Worm (Caenorhabditis elegans) whole organism, L4/young adult: ENCODE data around the gene ZC239.13.

Source experiments
- dao-5 ChIP-seq: sonication (generic microtip); optimal IDR thresholded peaks from 2 replicates; lab custom pipeline; 2016; ENCODE audit warnings: missing genotype, missing genetic modification characterization, moderate library complexity, missing compliant biosample characterization
- him-1 ChIP-seq: sonication (generic microtip); optimal IDR thresholded peaks from 2 replicates; lab custom pipeline; 2016; ENCODE audit warnings: missing genotype, missing genetic modification reagents, missing genetic modification characterization, missing compliant biosample characterization

DNA sequence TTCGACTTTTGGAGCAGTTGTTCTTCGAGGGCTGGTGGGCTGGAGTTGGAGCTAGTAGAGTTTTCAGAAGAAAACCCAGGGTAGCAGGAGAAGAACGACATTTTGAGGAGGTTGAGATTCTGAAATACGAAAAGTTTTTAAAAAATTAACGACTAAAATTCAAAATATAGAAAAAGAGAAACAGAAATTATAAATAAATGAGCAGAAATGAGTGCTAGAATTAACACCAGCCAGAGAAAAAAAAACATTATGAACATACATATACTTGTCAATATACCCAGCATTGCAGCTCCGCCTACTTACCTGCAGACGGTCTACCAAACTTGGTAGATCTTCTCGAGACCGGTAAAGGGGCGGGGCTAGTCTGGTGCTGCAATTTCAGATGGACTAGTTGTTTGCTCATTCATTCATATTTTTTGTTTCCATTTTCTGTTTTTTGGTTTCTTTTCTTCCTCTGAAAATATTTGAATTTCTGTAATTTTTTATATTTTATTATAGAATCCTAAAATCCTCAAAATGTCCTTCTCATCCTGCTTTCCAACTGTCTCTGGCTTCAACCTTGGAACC is 16.1 kb downstream of the ZC239.13 start, which contains the start of the genes ZC239.20 and ZC239.21:
- TF ChIP-seq him-1 (tag; lab: Kevin White, UChicago): no peak
- no peak for TF ChIP-seq dao-5 (tag; lab: Kevin White, UChicago)
